Worm (Caenorhabditis elegans) whole organism, young adult: ENCODE data around the gene best-2.

ENCODE experiments used
- T26A5.8 ChIP-seq: sonication (generic microtip); optimal IDR thresholded peaks from 2 replicates; lab custom pipeline; 2016; ENCODE audit warnings: missing genetic modification characterization, missing compliant biosample characterization
- Y53F4B.3 ChIP-seq: fragments of 200-800 bp; sonication (Bioruptor generic); IDR thresholded peaks from 2 replicates; pipeline ENCODE4 v1.3.6; 2022; ENCODE audit warnings: missing genetic modification reagents, missing genetic modification characterization, missing compliant biosample characterization
- Y67H2A.10 ChIP-seq: fragments of 200-800 bp; sonication (Bioruptor generic); conservative IDR thresholded peaks from 2 replicates; pipeline ENCODE4 v1.3.6; 2022; ENCODE audit warnings: missing genetic modification reagents, missing genetic modification characterization, missing compliant biosample characterization
- atf-7 ChIP-seq: sonication (generic microtip); optimal IDR thresholded peaks from 2 replicates; lab custom pipeline; 2017; ENCODE audit warnings: mild to moderate bottlenecking, missing genetic modification characterization, missing compliant biosample characterization
- cebp-1 ChIP-seq, 2 experiments: fragments of 200-800 bp in 1 of 2; sonication (Bioruptor generic) in 1 of 2; sonication (generic microtip) in 1 of 2; IDR thresholded peaks in 1 of 2; optimal IDR thresholded peaks in 1 of 2; 2 replicates each; pipeline versions ENCODE4 v1.3.6 to Lab custom; 2017 to 2022; ENCODE audit warnings: missing compliant biosample characterization in 2 of 2, missing genetic modification characterization in 2 of 2, mild to moderate bottlenecking in 1 of 2, missing genetic modification reagents in 1 of 2, moderate library complexity in 1 of 2
- dpl-1 ChIP-seq: fragments of 150-350 bp; optimal IDR thresholded peaks from 2 replicates; lab custom pipeline; 2014; ENCODE audit warnings: missing biosample characterization, missing genetic modification reagents, missing genetic modification characterization
- ets-4 ChIP-seq: fragments of 200-800 bp; sonication (Bioruptor generic); optimal IDR thresholded peaks from 2 replicates; lab custom pipeline; 2018; ENCODE audit warnings: mild to moderate bottlenecking, missing genetic modification characterization, missing compliant biosample characterization
- nfya-1 ChIP-seq: sonication (generic microtip); optimal IDR thresholded peaks from 2 replicates; lab custom pipeline; 2017; ENCODE audit warnings: antibody characterized with exemption, missing compliant biosample characterization, missing genetic modification characterization, borderline replicate concordance; ENCODE audit not compliant: insufficient read depth
- nhr-120 ChIP-seq: fragments of 200-800 bp; sonication (Bioruptor generic); IDR thresholded peaks from 2 replicates; pipeline ENCODE4 v1.3.6; 2022; ENCODE audit warnings: missing genetic modification characterization, missing compliant biosample characterization
- nhr-90 ChIP-seq: sonication (generic microtip); optimal IDR thresholded peaks from 2 replicates; lab custom pipeline; 2016; ENCODE audit warnings: missing genotype, mild to moderate bottlenecking, missing genetic modification characterization, missing compliant biosample characterization
- repo-1 ChIP-seq: sonication (generic microtip); optimal IDR thresholded peaks from 2 replicates; lab custom pipeline; 2017; ENCODE audit warnings: mild to moderate bottlenecking, missing genetic modification characterization, missing compliant biosample characterization
- unc-130 ChIP-seq: sonication (generic microtip); optimal IDR thresholded peaks from 2 replicates; lab custom pipeline; 2016; ENCODE audit warnings: missing genetic modification reagents, missing genetic modification characterization, missing compliant biosample characterization
- xnd-1 ChIP-seq: sonication (generic microtip); optimal IDR thresholded peaks from 2 replicates; lab custom pipeline; 2016; ENCODE audit warnings: missing genotype, missing genetic modification reagents, missing genetic modification characterization, missing compliant biosample characterization
- zfh-2 ChIP-seq: fragments of 200-800 bp; sonication (Bioruptor generic); conservative IDR thresholded peaks from 2 replicates; pipeline ENCODE4 v1.3.6; 2022; ENCODE audit warnings: missing genetic modification reagents, missing genetic modification characterization, missing compliant biosample characterization

DNA sequence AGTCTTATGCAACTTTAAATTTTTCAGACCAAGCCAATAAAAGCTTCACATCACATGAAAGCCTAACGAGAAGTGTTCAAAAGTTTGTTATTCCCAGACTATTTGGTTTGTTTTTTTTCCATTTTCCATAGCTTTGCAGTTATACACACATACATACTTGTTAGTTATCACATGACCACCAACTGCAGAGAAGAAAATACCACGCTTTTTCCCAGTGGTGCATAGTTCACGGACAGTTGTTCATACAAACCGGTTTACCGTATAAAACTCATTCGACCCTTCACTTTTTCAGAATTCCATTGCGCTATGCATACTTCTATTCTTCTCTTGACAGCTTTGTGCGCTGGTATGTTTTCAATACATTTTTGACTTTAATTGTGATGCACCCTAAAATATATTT lies 49.2 kb downstream of the best-2 start, which contains the start of gene scl-5:
- no peak for TF ChIP-seq unc-130
- no peak for TF ChIP-seq atf-7
- no peak for TF ChIP-seq cebp-1 (GFP tag; IDR thresholded peaks at IDR 0.05; lab: Robert Waterston, UW)
- TF ChIP-seq cebp-1 (tag; optimal IDR thresholded peaks at IDR 0.05; lab: Kevin White, UChicago): no peak
- TF ChIP-seq nhr-90 (tag; lab: Kevin White, UChicago): no peak
- no peak for TF ChIP-seq xnd-1
- no peak for TF ChIP-seq Y53F4B.3 (GFP tag; lab: Robert Waterston, UW)
- no peak for TF ChIP-seq dpl-1 (GFP tag; lab: Kevin White, UChicago)
- TF ChIP-seq ets-4: no peak
- no peak for TF ChIP-seq T26A5.8 (tag; lab: Kevin White, UChicago)
- no peak for TF ChIP-seq nhr-120 (GFP tag; lab: Robert Waterston, UW)
- no peak for TF ChIP-seq Y67H2A.10
- no peak for TF ChIP-seq zfh-2 (GFP tag; lab: Robert Waterston, UW)
- no peak for TF ChIP-seq nfya-1 (tag; lab: Kevin White, UChicago)
- TF ChIP-seq repo-1 (tag; lab: Kevin White, UChicago): no peak
